Fruit fly (Drosophila melanogaster) whole organism, pupa: ENCODE results near the gene CG18766.
A peak's percentile ranks its signal among the peaks of the same experiment; 100 is the strongest.

Experiments
- CG10348 ChIP-seq: fragments of 200-800 bp; sonication (Bioruptor generic); IDR thresholded peaks from 2 replicates; pipeline ENCODE4 v1.3.6; 2022; ENCODE audit warnings: missing biosample characterization, missing genetic modification characterization
- CG12605 ChIP-seq: fragments of 200-800 bp; sonication (Bioruptor generic); IDR thresholded peaks from 2 replicates; pipeline ENCODE4 v1.3.6; 2022; ENCODE audit warnings: missing biosample characterization, missing genetic modification characterization
- CG13204 ChIP-seq: fragments of 200-800 bp; sonication (Bioruptor generic); optimal IDR thresholded peaks from 2 replicates; lab custom pipeline; 2018; ENCODE audit warnings: missing biosample characterization, mild to moderate bottlenecking, missing genetic modification characterization, moderate library complexity
- CG14655 ChIP-seq: fragments of 200-800 bp; sonication (Bioruptor generic); optimal IDR thresholded peaks from 3 replicates; lab custom pipeline; 2017; ENCODE audit warnings: mild to moderate bottlenecking, missing biosample characterization, missing genetic modification reagents, missing genetic modification characterization
- CG15710 ChIP-seq: fragments of 200-800 bp; sonication (Bioruptor generic); optimal IDR thresholded peaks from 2 replicates; lab custom pipeline; 2018; ENCODE audit warnings: missing biosample characterization, mild to moderate bottlenecking, missing genetic modification characterization, moderate library complexity
- CG17806 ChIP-seq: fragments of 200-800 bp; sonication (Bioruptor generic); optimal IDR thresholded peaks from 2 replicates; lab custom pipeline; 2018; ENCODE audit warnings: missing biosample characterization, mild to moderate bottlenecking, missing genetic modification characterization, moderate library complexity
- CG32121 ChIP-seq: fragments of 200-800 bp; sonication (Bioruptor generic); IDR thresholded peaks from 2 replicates; pipeline ENCODE4 v1.3.6; 2022; ENCODE audit warnings: missing biosample characterization, missing genetic modification characterization
- CG34367 ChIP-seq: fragments of 200-800 bp; sonication (Bioruptor generic); optimal IDR thresholded peaks from 2 replicates; lab custom pipeline; 2018; ENCODE audit warnings: missing biosample characterization, mild to moderate bottlenecking, missing genetic modification characterization
- CG4496 ChIP-seq: fragments of 200-800 bp; sonication (Bioruptor generic); IDR thresholded peaks from 3 replicates; pipeline ENCODE4 v1.3.6; 2022; ENCODE audit warnings: missing biosample characterization, missing genetic modification characterization
- CG8159 ChIP-seq: fragments of 200-800 bp; sonication (Bioruptor generic); optimal IDR thresholded peaks from 3 replicates; lab custom pipeline; 2018; ENCODE audit warnings: missing biosample characterization, mild to moderate bottlenecking, missing genetic modification characterization, moderate library complexity
- CG8301 ChIP-seq: fragments of 200-800 bp; sonication (Bioruptor generic); optimal IDR thresholded peaks from 2 replicates; lab custom pipeline; 2018; ENCODE audit warnings: missing biosample characterization, mild to moderate bottlenecking, missing genetic modification characterization
- CG9948 ChIP-seq: fragments of 200-800 bp; sonication (Bioruptor generic); optimal IDR thresholded peaks from 2 replicates; lab custom pipeline; 2018; ENCODE audit warnings: missing biosample characterization, mild to moderate bottlenecking, missing genetic modification characterization, moderate library complexity
- D1 ChIP-seq: fragments of 200-800 bp; sonication (Bioruptor generic); optimal IDR thresholded peaks from 2 replicates; lab custom pipeline; 2018; ENCODE audit warnings: missing biosample characterization, mild to moderate bottlenecking, missing genetic modification characterization, moderate library complexity
- EcR ChIP-seq: fragments of 200-800 bp; sonication (Bioruptor generic); optimal IDR thresholded peaks from 3 replicates; lab custom pipeline; 2019; ENCODE audit warnings: missing biosample characterization, missing genetic modification characterization, mild to moderate bottlenecking, moderate library complexity, missing genetic modification reagents
- Ets98B ChIP-seq: fragments of 200-800 bp; sonication (Bioruptor generic); IDR thresholded peaks from 2 replicates; pipeline ENCODE4 v1.3.6; 2022; ENCODE audit warnings: missing biosample characterization, missing genetic modification characterization
- Pif1A ChIP-seq: fragments of 200-800 bp; sonication (Bioruptor generic); optimal IDR thresholded peaks from 3 replicates; lab custom pipeline; 2016; ENCODE audit warnings: missing biosample characterization, missing genetic modification characterization
- Pif1B ChIP-seq: fragments of 200-800 bp; sonication (Bioruptor generic); optimal IDR thresholded peaks from 3 replicates; lab custom pipeline; 2016; ENCODE audit warnings: missing biosample characterization, missing genetic modification characterization
- Snoo ChIP-seq: fragments of 200-800 bp; sonication (Bioruptor generic); optimal IDR thresholded peaks from 3 replicates; lab custom pipeline; 2017; ENCODE audit warnings: missing biosample characterization, mild to moderate bottlenecking, missing genetic modification characterization, inconsistent platforms
- fd96Ca ChIP-seq: fragments of 200-800 bp; sonication (Bioruptor generic); IDR thresholded peaks from 3 replicates; pipeline ENCODE4 v1.3.6; 2022; ENCODE audit warnings: missing biosample characterization, missing genetic modification characterization
- gl ChIP-seq: fragments of 200-800 bp; sonication (Bioruptor generic); optimal IDR thresholded peaks from 2 replicates; lab custom pipeline; 2018; ENCODE audit warnings: missing biosample characterization, mild to moderate bottlenecking, missing genetic modification characterization
- rn ChIP-seq: fragments of 200-800 bp; sonication (Bioruptor generic); IDR thresholded peaks from 2 replicates; pipeline ENCODE4 v1.3.6; 2022; ENCODE audit warnings: missing biosample characterization, missing genetic modification characterization

Gene CG18766

dm6 chr3R:27225490-27225889 is 19.6 kb downstream of the CG18766 start:
- TF ChIP-seq CG13204 (no peak), CG14655 (peak; percentile 20), EcR (GFP tag; lab: Kevin White, UChicago) (no peak), Ets98B (GFP tag; lab: Robert Waterston, UW) (no peak), CG9948 (peak; percentile 22), CG12605 (GFP tag; lab: Robert Waterston, UW) (no peak), Snoo (tag; lab: Kevin White, UChicago) (no peak), rn (GFP tag; lab: Robert Waterston, UW) (no peak), CG4496 (GFP tag; lab: Robert Waterston, UW) (no peak), CG8159 (tag; lab: Kevin White, UChicago) (peak; percentile 33), CG15710 (tag; lab: Kevin White, UChicago) (no peak), CG10348 (GFP tag; lab: Robert Waterston, UW) (no peak), D1 (tag; lab: Kevin White, UChicago) (no peak), fd96Ca (GFP tag; lab: Robert Waterston, UW) (no peak), CG8301 (peak; percentile 4)

DNA sequence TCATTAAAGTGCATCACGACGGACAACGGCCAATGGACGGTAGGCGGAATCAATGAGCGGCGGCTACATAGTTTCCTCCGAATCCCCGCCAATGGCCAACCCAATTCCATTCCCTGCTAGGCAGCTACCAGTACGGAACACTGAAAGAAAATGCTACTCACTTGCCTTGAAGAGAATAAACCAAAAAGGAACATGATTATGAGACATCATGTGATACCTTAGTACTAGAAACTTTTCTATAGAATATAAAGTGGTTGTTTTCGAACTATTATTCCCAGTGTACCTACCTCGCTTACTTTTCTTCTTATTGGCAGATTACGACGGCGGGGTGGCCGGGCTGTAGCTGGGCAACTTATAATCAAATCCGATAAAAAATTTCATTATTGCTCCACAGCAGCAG is 20.3 kb downstream of the CG18766 start:
- TF ChIP-seq Ets98B (GFP tag; lab: Robert Waterston, UW) (peak; percentile 72), CG34367 (tag; lab: Kevin White, UChicago) (peak; percentile 60), rn (GFP tag; lab: Robert Waterston, UW) (peak; percentile 34; the same call in 1 of the 2 replicates), CG12605 (GFP tag; lab: Robert Waterston, UW) (peak; percentile 49), CG15710 (tag; lab: Kevin White, UChicago) (peak; percentile 69), CG10348 (GFP tag; lab: Robert Waterston, UW) (no peak), CG14655 (peak; percentile 78), Pif1A (peak; percentile 66), Pif1B (GFP tag; lab: Kevin White, UChicago) (peak; percentile 65), CG17806 (tag; lab: Kevin White, UChicago) (peak; percentile 71), CG8301 (peak; percentile 70), Snoo (tag; lab: Kevin White, UChicago) (peak; percentile 52), fd96Ca (GFP tag; lab: Robert Waterston, UW) (peak; percentile 73), EcR (GFP tag; lab: Kevin White, UChicago) (no peak), CG13204 (no peak), gl (tag; lab: Kevin White, UChicago) (peak; percentile 30), CG9948 (peak; percentile 60), CG8159 (tag; lab: Kevin White, UChicago) (peak; percentile 75), CG4496 (GFP tag; lab: Robert Waterston, UW) (peak; percentile 63; the same call in 2 of the 3 replicates), CG32121 (peak; percentile 51; the same call in 1 of the 2 replicates), D1 (tag; lab: Kevin White, UChicago) (no peak)

DNA sequence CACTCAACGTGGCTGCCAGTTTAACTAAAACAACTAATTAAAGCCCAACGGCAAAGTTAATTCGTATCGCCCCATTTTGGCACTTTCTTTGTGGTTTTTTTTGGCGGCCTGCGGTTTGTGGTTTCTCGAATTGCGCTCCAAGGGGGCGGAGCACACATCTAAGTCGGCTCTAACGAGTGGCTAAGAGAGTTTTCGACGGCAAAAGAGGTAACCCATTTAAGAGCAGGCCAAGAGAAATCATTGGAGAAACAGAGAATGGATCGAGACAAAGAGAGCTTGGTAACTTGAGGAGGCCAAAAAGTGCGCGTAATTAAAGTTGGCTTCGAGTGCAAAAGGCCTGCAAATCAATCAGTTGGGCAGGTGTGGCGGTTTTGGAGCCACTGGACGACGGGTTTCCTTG is 22.0 kb downstream of the CG18766 start:
- TF ChIP-seq Pif1A (no peak), CG15710 (tag; lab: Kevin White, UChicago) (no peak), CG34367 (tag; lab: Kevin White, UChicago) (no peak), CG8301 (no peak), CG32121 (no peak), CG14655 (no peak), gl (tag; lab: Kevin White, UChicago) (no peak), CG9948 (no peak), EcR (GFP tag; lab: Kevin White, UChicago) (no peak), CG17806 (tag; lab: Kevin White, UChicago) (no peak), CG4496 (GFP tag; lab: Robert Waterston, UW) (no peak), CG8159 (tag; lab: Kevin White, UChicago) (no peak)

DNA sequence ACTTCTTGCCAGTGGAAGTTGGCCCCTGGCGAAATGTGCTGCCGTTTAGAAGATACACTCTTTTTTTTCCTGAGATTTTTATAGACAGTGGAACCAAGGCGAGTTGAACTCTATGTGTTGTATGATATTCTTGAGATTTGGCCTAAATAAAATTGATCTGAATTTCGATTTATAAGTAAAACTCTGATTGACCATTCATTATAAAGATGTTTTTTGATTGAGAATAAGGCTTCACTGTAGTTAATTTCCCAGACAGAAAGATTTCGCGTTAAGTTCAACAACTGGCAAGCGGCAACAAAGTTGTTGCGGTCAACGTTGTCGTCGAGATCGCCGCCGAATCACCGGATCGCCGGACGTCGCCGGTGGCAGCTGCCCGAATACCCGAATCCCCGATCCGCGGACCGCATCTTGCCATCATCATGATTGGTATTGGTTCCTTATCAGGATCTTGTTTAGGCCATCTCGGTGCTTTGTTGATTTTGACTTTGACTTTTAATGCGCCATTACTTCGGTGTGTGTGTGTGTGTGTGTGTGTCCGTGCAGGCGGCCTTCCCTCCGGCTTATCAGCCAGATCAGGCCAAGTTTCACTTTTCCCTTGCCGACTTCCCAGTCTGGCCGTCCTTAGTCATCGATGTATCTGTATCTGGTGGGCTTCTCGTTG is 22.9 kb downstream of the CG18766 start:
- no peak for TF ChIP-seq CG32121
- TF ChIP-seq D1 (tag; lab: Kevin White, UChicago): no peak
- TF ChIP-seq Ets98B (GFP tag; lab: Robert Waterston, UW): no peak
- no peak for TF ChIP-seq CG13204
- no peak for TF ChIP-seq CG14655
- TF ChIP-seq CG34367 (tag; lab: Kevin White, UChicago): peak; percentile 48
- peak; percentile 37 for TF ChIP-seq CG9948
- TF ChIP-seq CG8159 (tag; lab: Kevin White, UChicago): peak; percentile 71
- TF ChIP-seq CG17806 (tag; lab: Kevin White, UChicago): peak; percentile 59
- no peak for TF ChIP-seq CG12605 (GFP tag; lab: Robert Waterston, UW)
- TF ChIP-seq CG8301: no peak
- peak; percentile 39 for TF ChIP-seq Pif1A
- no peak for TF ChIP-seq rn (GFP tag; lab: Robert Waterston, UW)
- peak; percentile 52 for TF ChIP-seq EcR (GFP tag; lab: Kevin White, UChicago)
- TF ChIP-seq Pif1B (GFP tag; lab: Kevin White, UChicago): no peak
- TF ChIP-seq CG15710 (tag; lab: Kevin White, UChicago): peak; percentile 72
- no peak for TF ChIP-seq CG10348 (GFP tag; lab: Robert Waterston, UW)
- TF ChIP-seq CG4496 (GFP tag; lab: Robert Waterston, UW): no peak
- no peak for TF ChIP-seq fd96Ca (GFP tag; lab: Robert Waterston, UW)
- peak; percentile 20 for TF ChIP-seq Snoo (tag; lab: Kevin White, UChicago)
- peak; percentile 28 for TF ChIP-seq gl (tag; lab: Kevin White, UChicago)

DNA sequence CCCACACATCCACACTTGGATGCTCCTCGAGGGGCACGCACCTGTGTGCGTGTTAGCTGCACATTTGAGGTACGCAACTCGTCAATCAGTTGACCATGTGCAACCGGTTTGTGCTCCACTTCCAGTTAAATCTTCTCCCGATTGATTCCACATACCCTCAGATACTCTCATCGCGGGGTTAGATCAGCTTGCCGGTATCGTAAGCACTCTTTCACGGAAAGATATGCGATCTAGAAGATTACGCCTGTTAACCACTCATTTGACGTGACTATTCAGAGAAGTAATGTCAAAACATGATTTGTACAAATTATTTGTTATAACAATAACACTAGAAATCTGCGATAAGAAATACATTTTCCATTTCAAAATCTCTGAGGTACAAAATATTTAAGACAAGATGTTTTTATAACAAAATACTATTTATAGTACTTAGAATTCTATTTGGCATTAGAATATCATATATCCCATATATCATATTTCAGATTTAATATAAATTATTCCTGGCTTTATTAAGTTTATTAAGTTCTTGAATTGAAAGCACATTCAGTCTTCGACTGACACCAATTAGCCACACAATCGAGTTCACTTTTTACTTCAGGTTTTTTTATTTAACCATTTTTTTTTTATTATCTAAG is 24.1 kb downstream of the CG18766 start:
- TF ChIP-seq CG14655 (peak; percentile 41), CG32121 (no peak), rn (GFP tag; lab: Robert Waterston, UW) (no peak), CG8301 (peak; percentile 7), CG8159 (tag; lab: Kevin White, UChicago) (no peak)
